Worm (Caenorhabditis elegans) whole organism, mixed stage, embryonic: ENCODE data around the gene F35H8.1.

ENCODE experiments used
- M03D4.4 ChIP-seq: sonication (generic microtip); optimal IDR thresholded peaks from 2 replicates; lab custom pipeline; 2017; ENCODE audit warnings: mild to moderate bottlenecking, missing genetic modification characterization, missing compliant biosample characterization
- ceh-43 ChIP-seq: fragments of 200-800 bp; sonication (Bioruptor generic); optimal IDR thresholded peaks from 2 replicates; lab custom pipeline; 2018; ENCODE audit warnings: mild to moderate bottlenecking, missing genetic modification characterization, moderate library complexity, missing compliant biosample characterization
- ceh-83 ChIP-seq: fragments of 200-800 bp; sonication (Bioruptor generic); optimal IDR thresholded peaks from 2 replicates; lab custom pipeline; 2018; ENCODE audit warnings: mild to moderate bottlenecking, missing genetic modification characterization, missing compliant biosample characterization
- ces-1 ChIP-seq: fragments of 150-350 bp; optimal IDR thresholded peaks from 2 replicates; lab custom pipeline; 2014; ENCODE audit warnings: missing biosample characterization, missing genetic modification reagents, missing genetic modification characterization
- cnd-1 ChIP-seq: fragments of 200-800 bp; sonication (Bioruptor generic); optimal IDR thresholded peaks from 2 replicates; lab custom pipeline; 2018; ENCODE audit warnings: mild to moderate bottlenecking, missing genetic modification characterization, missing compliant biosample characterization
- elt-3 ChIP-seq: fragments of 150-350 bp; optimal IDR thresholded peaks from 2 replicates; lab custom pipeline; 2014; ENCODE audit warnings: missing biosample characterization, missing genetic modification characterization
- flh-1 ChIP-seq: fragments of 200-800 bp; sonication (Bioruptor generic); optimal IDR thresholded peaks from 2 replicates; lab custom pipeline; 2018; ENCODE audit warnings: mild to moderate bottlenecking, missing genetic modification characterization, moderate library complexity, missing compliant biosample characterization
- hlh-1 ChIP-seq: fragments of 150-350 bp; optimal IDR thresholded peaks from 2 replicates; lab custom pipeline; 2014; ENCODE audit warnings: missing biosample characterization, missing genetic modification reagents, missing genetic modification characterization
- mep-1 ChIP-seq: fragments of 150-350 bp; optimal IDR thresholded peaks from 2 replicates; lab custom pipeline; 2017; ENCODE audit warnings: missing biosample characterization, missing genetic modification reagents, missing genetic modification characterization, inconsistent platforms
- nhr-28 ChIP-seq: fragments of 150-350 bp; optimal IDR thresholded peaks from 2 replicates; lab custom pipeline; 2014; ENCODE audit warnings: missing biosample characterization, missing genetic modification characterization
- pha-4 ChIP-seq: fragments of 150-350 bp; optimal IDR thresholded peaks from 2 replicates; lab custom pipeline; 2018; ENCODE audit warnings: missing biosample characterization, missing genetic modification reagents, missing genetic modification characterization
- unc-120 ChIP-seq: sonication (generic microtip); optimal IDR thresholded peaks from 2 replicates; lab custom pipeline; 2017; ENCODE audit warnings: missing genetic modification characterization, missing compliant biosample characterization; ENCODE audit not compliant: poor library complexity, severe bottlenecking
- unc-39 ChIP-seq: fragments of 150-350 bp; optimal IDR thresholded peaks from 2 replicates; lab custom pipeline; 2014; ENCODE audit warnings: missing biosample characterization, missing genetic modification characterization
- zip-8 ChIP-seq: fragments of 150-350 bp; optimal IDR thresholded peaks from 2 replicates; lab custom pipeline; 2014; ENCODE audit warnings: missing biosample characterization, missing genetic modification characterization

Gene F35H8.1

DNA sequence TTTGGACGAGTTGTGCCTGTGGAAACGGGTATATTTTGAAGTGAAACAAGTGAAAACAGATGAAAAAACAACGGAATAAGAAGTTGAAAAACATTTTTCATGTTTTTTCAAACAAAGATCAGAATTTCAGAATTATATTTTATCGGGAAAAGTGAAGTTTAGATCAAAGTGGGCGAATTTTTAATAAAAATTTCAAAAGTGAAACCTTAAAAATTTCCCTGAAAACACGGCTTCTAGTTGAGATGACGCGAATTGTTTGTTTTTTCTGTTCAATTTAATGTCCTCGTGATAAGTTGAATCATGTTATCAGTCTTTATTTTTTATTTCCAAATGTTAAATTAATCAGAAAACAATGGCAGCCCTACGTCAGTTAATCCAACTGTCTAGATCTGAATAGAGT, 45.9 kb downstream of the F35H8.1 start, which contains the start of gene gcy-3:
Gene gcy-3, minus strand, starts transcription at position 101 of the 400 bp plus-strand sequence.
- TF ChIP-seq ces-1 (no peak), ceh-43 (GFP tag; lab: Kevin White, UChicago) (no peak), pha-4 (tag; lab: Kevin White, UChicago) (no peak), hlh-1 (tag; lab: Kevin White, UChicago) (no peak), ceh-83 (GFP tag; lab: Kevin White, UChicago) (no peak), mep-1 (tag; lab: Kevin White, UChicago) (no peak), unc-120 (tag; lab: Kevin White, UChicago) (no peak), elt-3 (tag; lab: Kevin White, UChicago) (no peak), nhr-28 (tag; lab: Kevin White, UChicago) (no peak), zip-8 (tag; lab: Kevin White, UChicago) (no peak), flh-1 (no peak), M03D4.4 (no peak), cnd-1 (tag; lab: Kevin White, UChicago) (no peak), unc-39 (tag; lab: Kevin White, UChicago) (no peak)
- TF ChIP-seq, all 35 proteins: peak for 0
